Worm (Caenorhabditis elegans) whole organism, late embryonic: Measurements from ENCODE around the gene F17C11.13.

Source experiments
- fkh-10 ChIP-seq: fragments of 150-350 bp; optimal IDR thresholded peaks from 2 replicates; lab custom pipeline; 2014; ENCODE audit warnings: missing biosample characterization, missing genetic modification reagents, missing genetic modification characterization
- nhr-11 ChIP-seq: fragments of 150-350 bp; optimal IDR thresholded peaks from 2 replicates; lab custom pipeline; 2014; ENCODE audit warnings: missing biosample characterization, missing genetic modification characterization
- sdc-2 ChIP-seq: sonication (generic microtip); optimal IDR thresholded peaks from 2 replicates; lab custom pipeline; 2016; ENCODE audit warnings: missing genotype, missing genetic modification characterization, missing compliant biosample characterization

DNA sequence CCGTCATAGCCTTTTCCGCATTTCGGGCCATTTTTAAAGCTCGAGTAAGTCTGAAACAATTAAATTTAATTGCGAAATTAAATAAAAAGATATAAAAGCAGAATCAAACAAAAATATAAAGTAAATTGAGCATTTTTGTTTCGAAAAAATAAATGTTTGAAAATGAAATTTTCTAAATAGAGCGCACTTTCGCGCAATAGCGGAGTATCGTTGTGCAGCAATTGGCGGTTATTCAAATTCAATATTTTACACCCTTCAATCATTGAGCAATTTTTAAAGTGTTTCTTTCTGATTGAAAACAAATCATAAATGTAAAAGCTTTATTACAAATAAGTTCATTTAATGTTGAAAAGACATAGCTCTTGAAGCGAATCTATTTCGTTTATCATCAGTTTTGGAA, 44.9 kb downstream of the F17C11.13 start, which contains the start of gene isy-1:
- TF ChIP-seq fkh-10 (no peak), nhr-11 (tag; lab: Kevin White, UChicago) (no peak), sdc-2 (tag; lab: Kevin White, UChicago) (no peak)
